Fruit fly (Drosophila melanogaster) whole organism, embryonic: ENCODE data around the gene CG7656.
A peak's percentile ranks its signal among the peaks of the same experiment; 100 is the strongest.

Experiments
- Adf1 ChIP-seq: fragments of 200-800 bp; sonication (Bioruptor generic); IDR thresholded peaks from 2 replicates; pipeline ENCODE4 v1.3.6; 2022; ENCODE audit warnings: missing biosample characterization, missing genetic modification characterization
- Asciz ChIP-seq: fragments of 200-800 bp; sonication (Bioruptor generic); optimal IDR thresholded peaks from 2 replicates; lab custom pipeline; 2017; ENCODE audit warnings: missing biosample characterization, mild to moderate bottlenecking, missing genetic modification characterization, missing genetic modification reagents
- CG10565 ChIP-seq: fragments of 200-800 bp; sonication (Bioruptor generic); optimal IDR thresholded peaks from 3 replicates; lab custom pipeline; 2016; ENCODE audit warnings: missing biosample characterization, mild to moderate bottlenecking, missing genetic modification characterization
- CG10979 ChIP-seq: fragments of 200-800 bp; sonication (Bioruptor generic); optimal IDR thresholded peaks from 2 replicates; lab custom pipeline; 2018; ENCODE audit warnings: missing biosample characterization, mild to moderate bottlenecking, missing genetic modification characterization, moderate library complexity
- CG12236 ChIP-seq: fragments of 200-800 bp; sonication (Bioruptor generic); optimal IDR thresholded peaks from 2 replicates; lab custom pipeline; 2016; ENCODE audit warnings: missing biosample characterization, missing genetic modification characterization
- CG12659 ChIP-seq: fragments of 200-800 bp; sonication (Bioruptor generic); optimal IDR thresholded peaks from 3 replicates; lab custom pipeline; 2017; ENCODE audit warnings: mild to moderate bottlenecking, missing biosample characterization, missing genetic modification reagents, missing genetic modification characterization
- CG14050 ChIP-seq: fragments of 200-800 bp; sonication (Bioruptor generic); IDR thresholded peaks from 3 replicates; pipeline ENCODE4 v1.3.6; 2022; ENCODE audit warnings: missing biosample characterization, missing genetic modification characterization
- CG14710 ChIP-seq: fragments of 200-800 bp; sonication (Bioruptor generic); optimal IDR thresholded peaks from 3 replicates; lab custom pipeline; 2019; ENCODE audit warnings: missing biosample characterization, mild to moderate bottlenecking, missing genetic modification characterization, moderate library complexity
- CG15073 ChIP-seq: fragments of 200-800 bp; sonication (Bioruptor generic); optimal IDR thresholded peaks from 2 replicates; lab custom pipeline; 2016; ENCODE audit warnings: missing biosample characterization, missing genetic modification characterization
- CG15601 ChIP-seq: fragments of 200-800 bp; sonication (Bioruptor generic); optimal IDR thresholded peaks from 3 replicates; lab custom pipeline; 2019; ENCODE audit warnings: missing biosample characterization, mild to moderate bottlenecking, missing genetic modification characterization, moderate library complexity
- CG17186 ChIP-seq: fragments of 200-800 bp; sonication (Bioruptor generic); optimal IDR thresholded peaks from 3 replicates; lab custom pipeline; 2017; ENCODE audit warnings: missing biosample characterization, missing genetic modification reagents, missing genetic modification characterization
- CG18011 ChIP-seq: fragments of 200-800 bp; sonication (Bioruptor generic); optimal IDR thresholded peaks from 2 replicates; lab custom pipeline; 2017; ENCODE audit warnings: missing biosample characterization, missing genetic modification characterization, mild to moderate bottlenecking, moderate library complexity, missing genotype
- CG18262 ChIP-seq: fragments of 200-800 bp; optimal IDR thresholded peaks from 3 replicates; lab custom pipeline; 2019; ENCODE audit warnings: missing biosample characterization, mild to moderate bottlenecking, missing genetic modification characterization, moderate library complexity
- CG2199 ChIP-seq: fragments of 200-800 bp; sonication (Bioruptor generic); IDR thresholded peaks from 3 replicates; pipeline ENCODE4 v1.3.6; 2022; ENCODE audit warnings: missing biosample characterization, missing genetic modification characterization
- CG3726 ChIP-seq: fragments of 200-800 bp; sonication (Bioruptor generic); IDR thresholded peaks from 3 replicates; pipeline ENCODE4, ENCODE4 v1.3.6; 2022; ENCODE audit warnings: missing biosample characterization, missing genetic modification characterization
- CG4282 ChIP-seq: fragments of 200-800 bp; sonication (Bioruptor generic); optimal IDR thresholded peaks from 2 replicates; lab custom pipeline; 2016; ENCODE audit warnings: missing biosample characterization, missing genetic modification characterization
- CG4707 ChIP-seq: fragments of 200-800 bp; sonication (Bioruptor generic); optimal IDR thresholded peaks from 2 replicates; lab custom pipeline; 2018; ENCODE audit warnings: missing biosample characterization, mild to moderate bottlenecking, missing genetic modification characterization, moderate library complexity
- CG6175 ChIP-seq: fragments of 200-800 bp; sonication (Bioruptor generic); IDR thresholded peaks from 3 replicates; pipeline ENCODE4 v1.3.6; 2022; ENCODE audit warnings: missing biosample characterization, missing genetic modification characterization
- CG6654 ChIP-seq: fragments of 200-800 bp; sonication (Bioruptor generic); optimal IDR thresholded peaks from 2 replicates; lab custom pipeline; 2017; ENCODE audit warnings: missing biosample characterization, mild to moderate bottlenecking, missing genetic modification characterization
- CG6683 ChIP-seq: fragments of 200-800 bp; sonication (Bioruptor generic); optimal IDR thresholded peaks from 2 replicates; lab custom pipeline; 2017; ENCODE audit warnings: missing biosample characterization, mild to moderate bottlenecking, missing genetic modification characterization, missing genetic modification reagents
- Dad ChIP-seq: fragments of 200-800 bp; sonication (Bioruptor generic); optimal IDR thresholded peaks from 3 replicates; lab custom pipeline; 2016; ENCODE audit warnings: missing biosample characterization, missing genetic modification characterization
- Ets97D ChIP-seq: fragments of 200-800 bp; sonication (Bioruptor generic); optimal IDR thresholded peaks from 3 replicates; lab custom pipeline; 2016; ENCODE audit warnings: missing biosample characterization, missing genetic modification characterization
- Gsc ChIP-seq: fragments of 200-800 bp; sonication (Bioruptor generic); IDR thresholded peaks from 2 replicates; pipeline ENCODE4 v1.3.6; 2022; ENCODE audit warnings: missing biosample characterization, missing genetic modification characterization
- HHEX ChIP-seq: fragments of 200-800 bp; sonication (Bioruptor generic); optimal IDR thresholded peaks from 3 replicates; lab custom pipeline; 2017; ENCODE audit warnings: missing biosample characterization, mild to moderate bottlenecking, missing genetic modification characterization, missing genetic modification reagents
- Hey ChIP-seq: fragments of 200-800 bp; sonication (Bioruptor generic); optimal IDR thresholded peaks from 3 replicates; lab custom pipeline; 2018; ENCODE audit warnings: missing biosample characterization, mild to moderate bottlenecking, missing genetic modification characterization
- Hmx ChIP-seq: fragments of 200-800 bp; sonication (Bioruptor generic); optimal IDR thresholded peaks from 2 replicates; lab custom pipeline; 2016; ENCODE audit warnings: missing biosample characterization, missing genetic modification characterization
- NK7.1 ChIP-seq: fragments of 200-800 bp; sonication (Bioruptor generic); optimal IDR thresholded peaks from 3 replicates; lab custom pipeline; 2016; ENCODE audit warnings: missing biosample characterization, missing genetic modification characterization
- Rx ChIP-seq: fragments of 200-800 bp; sonication (Bioruptor generic); IDR thresholded peaks from 2 replicates; pipeline ENCODE4 v1.3.6; 2022; ENCODE audit warnings: missing biosample characterization, missing genetic modification characterization
- al ChIP-seq: fragments of 200-800 bp; sonication (Bioruptor generic); IDR thresholded peaks from 2 replicates; pipeline ENCODE4 v1.3.6; 2022; ENCODE audit warnings: missing biosample characterization, missing genetic modification characterization
- ara ChIP-seq: fragments of 200-800 bp; sonication (Bioruptor generic); IDR thresholded peaks from 2 replicates; pipeline ENCODE4 v1.3.6; 2022; ENCODE audit warnings: missing biosample characterization, missing genetic modification characterization
- ase ChIP-seq: fragments of 200-800 bp; sonication (Bioruptor generic); IDR thresholded peaks from 3 replicates; pipeline ENCODE4 v1.3.6; 2022; ENCODE audit warnings: missing biosample characterization, missing genetic modification characterization
- az2 ChIP-seq: fragments of 200-800 bp; sonication (Bioruptor generic); optimal IDR thresholded peaks from 3 replicates; lab custom pipeline; 2016; ENCODE audit warnings: missing biosample characterization, missing genetic modification characterization
- crp ChIP-seq, 2 experiments: fragments of 200-800 bp; sonication (Bioruptor generic); optimal IDR thresholded peaks; 2 replicates in 1 of 2; 3 replicates in 1 of 2; lab custom pipeline; 2017; ENCODE audit warnings: missing biosample characterization in 2 of 2, missing genetic modification characterization in 2 of 2, mild to moderate bottlenecking in 1 of 2, moderate library complexity in 1 of 2
- danr ChIP-seq: fragments of 200-800 bp; sonication (Bioruptor generic); IDR thresholded peaks from 2 replicates; pipeline ENCODE4 v1.3.6; 2022; ENCODE audit warnings: missing biosample characterization, missing genetic modification characterization
- eve ChIP-seq, 2 experiments: fragments of >200 bp; optimal IDR thresholded peaks; 2 replicates each; lab custom pipeline; 2017; ENCODE audit warnings: missing biosample characterization in 2 of 2, missing genetic modification characterization in 2 of 2
- fd102C ChIP-seq: fragments of 200-800 bp; sonication (Bioruptor generic); optimal IDR thresholded peaks from 2 replicates; lab custom pipeline; 2018; ENCODE audit warnings: missing biosample characterization, mild to moderate bottlenecking, missing genetic modification characterization, moderate library complexity
- fd3F ChIP-seq: fragments of 200-800 bp; sonication (Bioruptor generic); optimal IDR thresholded peaks from 2 replicates; lab custom pipeline; 2018; ENCODE audit warnings: missing biosample characterization, mild to moderate bottlenecking, missing genetic modification characterization, moderate library complexity
- fd96Cb ChIP-seq: fragments of 200-800 bp; sonication (Bioruptor generic); optimal IDR thresholded peaks from 2 replicates; lab custom pipeline; 2018; ENCODE audit warnings: missing biosample characterization, mild to moderate bottlenecking, missing genetic modification characterization, moderate library complexity
- fu2 ChIP-seq: fragments of 200-800 bp; sonication (Bioruptor generic); optimal IDR thresholded peaks from 2 replicates; lab custom pipeline; 2016; ENCODE audit warnings: missing biosample characterization, missing genetic modification characterization
- gcm ChIP-seq: fragments of 200-800 bp; sonication (Bioruptor generic); optimal IDR thresholded peaks from 2 replicates; lab custom pipeline; 2019; ENCODE audit warnings: missing biosample characterization, mild to moderate bottlenecking, missing genetic modification characterization, moderate library complexity
- gcm2 ChIP-seq: fragments of 200-800 bp; sonication (Bioruptor generic); optimal IDR thresholded peaks from 2 replicates; lab custom pipeline; 2016; ENCODE audit warnings: missing biosample characterization, missing genetic modification characterization
- gro ChIP-seq: fragments of 200-800 bp; sonication (Bioruptor generic); optimal IDR thresholded peaks from 2 replicates; lab custom pipeline; 2016; ENCODE audit warnings: missing biosample characterization, missing genetic modification characterization
- gt ChIP-seq: fragments of 200-800 bp; sonication (Bioruptor generic); IDR thresholded peaks from 2 replicates; pipeline ENCODE4 v1.3.6; 2022; ENCODE audit warnings: missing biosample characterization, missing genetic modification characterization
- mirr ChIP-seq: fragments of 200-800 bp; sonication (Bioruptor generic); optimal IDR thresholded peaks from 3 replicates; lab custom pipeline; 2018; ENCODE audit warnings: missing biosample characterization, mild to moderate bottlenecking, missing genetic modification characterization
- nerfin-2 ChIP-seq: fragments of 200-800 bp; sonication (Bioruptor generic); IDR thresholded peaks from 2 replicates; pipeline ENCODE4 v1.3.6; 2022; ENCODE audit warnings: missing biosample characterization, missing genetic modification characterization; ENCODE audit not compliant: partially characterized antibody
- onecut ChIP-seq: fragments of 200-800 bp; sonication (Bioruptor generic); IDR thresholded peaks from 2 replicates; pipeline ENCODE4 v1.3.6; 2022; ENCODE audit warnings: missing biosample characterization, missing genetic modification characterization
- pum ChIP-seq: fragments of 200-800 bp; sonication (Bioruptor generic); optimal IDR thresholded peaks from 2 replicates; lab custom pipeline; 2016; ENCODE audit warnings: missing biosample characterization, missing genetic modification characterization
- pzg ChIP-seq: fragments of 200-800 bp; sonication (Bioruptor generic); optimal IDR thresholded peaks from 3 replicates; lab custom pipeline; 2018; ENCODE audit warnings: missing biosample characterization, mild to moderate bottlenecking, missing genetic modification characterization, moderate library complexity
- sob ChIP-seq: fragments of 200-800 bp; sonication (Bioruptor generic); IDR thresholded peaks from 2 replicates; pipeline ENCODE4 v1.3.6; 2022; ENCODE audit warnings: missing biosample characterization, missing genetic modification characterization
- ssp ChIP-seq: fragments of 200-800 bp; sonication (Bioruptor generic); IDR thresholded peaks from 2 replicates; pipeline ENCODE4 v1.3.6; 2022; ENCODE audit warnings: missing biosample characterization, missing genetic modification characterization
- zfh2 ChIP-seq: fragments of 200-800 bp; sonication (Bioruptor generic); optimal IDR thresholded peaks from 2 replicates; lab custom pipeline; 2016; ENCODE audit warnings: missing biosample characterization, missing genetic modification characterization

The CG7656 gene

dm6 chr3L:15566484-15566955 lies 21.5 kb downstream of the CG7656 start (continued):
- peak; percentile 91 for TF ChIP-seq CG2199 (GFP tag; lab: Robert Waterston, UW)
- TF ChIP-seq nerfin-2 (GFP tag; lab: Robert Waterston, UW): no peak
- peak; percentile 48 for TF ChIP-seq CG18262 (tag; lab: Kevin White, UChicago)
- TF ChIP-seq pum (GFP tag; lab: Kevin White, UChicago): no peak
- peak; percentile 44 for TF ChIP-seq CG10979 (tag; lab: Kevin White, UChicago)
- no peak for TF ChIP-seq az2 (GFP tag; lab: Kevin White, UChicago)
- no peak for TF ChIP-seq fd96Cb (tag; lab: Kevin White, UChicago)
- TF ChIP-seq gcm2 (GFP tag; lab: Kevin White, UChicago): no peak
- TF ChIP-seq zfh2: no peak
- TF ChIP-seq HHEX: peak; percentile 90
- TF ChIP-seq fd102C (GFP tag; lab: Kevin White, UChicago): no peak
- no peak for TF ChIP-seq CG3726 (GFP tag; lab: Robert Waterston, UW)
- TF ChIP-seq CG15073 (GFP tag; lab: Kevin White, UChicago): no peak
- TF ChIP-seq Rx: no peak
- no peak for TF ChIP-seq CG6654
- TF ChIP-seq CG15601 (tag; lab: Kevin White, UChicago): peak; percentile 74
- TF ChIP-seq CG14710 (tag; lab: Kevin White, UChicago): peak; percentile 29
- TF ChIP-seq Asciz (GFP tag; lab: Kevin White, UChicago): peak; percentile 84
- TF ChIP-seq gt: no peak
- peak; percentile 31 for TF ChIP-seq NK7.1 (GFP tag; lab: Kevin White, UChicago)
- peak; percentile 70 for TF ChIP-seq CG4707 (GFP tag; lab: Kevin White, UChicago)
- TF ChIP-seq CG4282: no peak
- TF ChIP-seq CG6683 (GFP tag; lab: Kevin White, UChicago): peak; percentile 42
- no peak for TF ChIP-seq CG10565 (GFP tag; lab: Kevin White, UChicago)
- peak; percentile 30; the same call in 1 of the 3 replicates for TF ChIP-seq ase (GFP tag; lab: Robert Waterston, UW)
- no peak for TF ChIP-seq al (GFP tag; lab: Robert Waterston, UW)
- no peak for TF ChIP-seq Gsc (GFP tag; lab: Robert Waterston, UW)
- no peak for TF ChIP-seq Ets97D
- no peak for TF ChIP-seq pzg (GFP tag; lab: Kevin White, UChicago)
- peak; percentile 54; the same call in 1 of the 3 replicates for TF ChIP-seq CG6175 (GFP tag; lab: Robert Waterston, UW)
- peak; percentile 41 for TF ChIP-seq CG12659
- peak; percentile 92 for TF ChIP-seq Hey (tag; lab: Kevin White, UChicago)
- no peak for TF ChIP-seq Hmx
- peak; percentile 20 for TF ChIP-seq fu2
- TF ChIP-seq sob (GFP tag; lab: Robert Waterston, UW): peak; percentile 64; the same call in 1 of the 2 replicates
- TF ChIP-seq CG12236 (GFP tag; lab: Kevin White, UChicago): peak; percentile 25
- peak; percentile 55 for TF ChIP-seq gcm (GFP tag; lab: Kevin White, UChicago)
- TF ChIP-seq Adf1 (GFP tag; lab: Robert Waterston, UW): peak; percentile 31; the same call in 1 of the 2 replicates
- peak; percentile 48 for TF ChIP-seq CG18011 (GFP tag; lab: Kevin White, UChicago)
- peak; percentile 67 for TF ChIP-seq onecut (GFP tag; lab: Robert Waterston, UW)
- peak; percentile 60 for TF ChIP-seq gro (GFP tag; lab: Kevin White, UChicago)
- no peak; the same call in 1 of the 2 replicates for TF ChIP-seq danr (GFP tag; lab: Robert Waterston, UW)
- 0 out of 3 replicates have a peak, but pooled peaks have one; percentile 31 for TF ChIP-seq CG14050 (GFP tag; lab: Robert Waterston, UW)
- peak; percentile 94 for TF ChIP-seq mirr
- peak in 1 of 2 experiments; percentile 58 for TF ChIP-seq crp (GFP tag; optimal IDR thresholded peaks at IDR 0.05; lab: Kevin White, UChicago)
- peak; percentile 66 for TF ChIP-seq fd3F
- no peak for TF ChIP-seq eve (GFP tag; optimal IDR thresholded peaks at IDR 0.05; lab: Kevin White, UChicago)
- no peak for TF ChIP-seq CG17186 (GFP tag; lab: Kevin White, UChicago)
- TF ChIP-seq ssp (GFP tag; lab: Robert Waterston, UW): no peak
- peak; percentile 22 for TF ChIP-seq Dad (GFP tag; lab: Kevin White, UChicago)
- TF ChIP-seq ara: peak; percentile 31; the same call in 1 of the 2 replicates
